Worm (Caenorhabditis elegans) whole organism, L3 larva: ENCODE data around the gene srsx-27.

Experiments used
- elt-1 ChIP-seq: fragments of 150-350 bp; optimal IDR thresholded peaks from 2 replicates; lab custom pipeline; 2014; ENCODE audit warnings: missing biosample characterization, missing genetic modification characterization
- nhr-28 ChIP-seq: fragments of 150-350 bp; optimal IDR thresholded peaks from 2 replicates; lab custom pipeline; 2014; ENCODE audit warnings: missing biosample characterization, missing genetic modification characterization
- pha-4 ChIP-seq: fragments of 150-350 bp; optimal IDR thresholded peaks from 2 replicates; lab custom pipeline; 2014; ENCODE audit warnings: missing biosample characterization, missing genetic modification reagents, missing genetic modification characterization

DNA sequence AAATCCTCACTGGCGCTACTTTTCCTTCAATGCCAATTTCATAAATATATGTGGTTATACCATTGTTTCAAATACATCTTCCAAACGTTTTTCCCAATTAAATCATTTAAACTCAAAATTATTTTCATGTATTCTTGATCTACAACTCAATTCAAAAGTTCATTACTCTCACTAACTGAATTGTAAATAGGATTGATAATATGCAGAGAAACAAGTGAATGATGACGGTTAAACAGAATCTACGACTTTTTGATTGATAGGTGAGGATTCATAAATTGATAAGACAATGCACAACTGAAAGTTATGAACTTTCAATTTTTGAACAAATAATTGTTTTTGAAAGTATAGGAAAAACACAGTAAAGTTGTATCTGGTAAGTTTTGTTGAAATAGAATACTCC lies 41.4 kb downstream of the srsx-27 start:
- no peak for TF ChIP-seq pha-4 (tag; lab: Kevin White, UChicago)
- no peak for TF ChIP-seq elt-1
- no peak for TF ChIP-seq nhr-28
